Worm (Caenorhabditis elegans): ENCODE measurements around the gene lgc-54.

lgc-54 gene

DNA sequence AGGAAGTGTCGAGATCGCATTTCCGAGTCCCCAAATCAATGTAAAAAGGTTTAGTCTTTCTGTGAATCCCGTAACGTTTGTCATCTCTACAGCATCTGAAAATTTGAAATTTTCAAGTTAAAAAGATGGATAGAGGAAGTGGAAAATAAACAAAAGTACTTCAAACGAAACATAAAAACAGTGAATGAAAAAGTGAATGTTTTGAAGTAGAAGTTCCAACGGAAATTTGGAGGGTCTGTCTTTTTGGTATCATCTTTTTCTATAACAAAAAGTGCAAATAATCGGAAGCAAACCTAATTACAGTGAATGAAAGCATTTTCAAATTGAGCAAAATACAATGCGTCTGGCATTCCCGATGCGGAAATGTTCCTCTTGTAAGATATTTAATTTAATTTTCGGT, at the start of gene lgc-54:
Gene lgc-54, minus strand, starts transcription at position 101 of the 400 bp plus-strand sequence.
- TF ChIP-seq madf-10 (tag; optimal IDR thresholded peaks at IDR 0.05) (no peak), rpc-1 (optimal IDR thresholded peaks at IDR 0.05) (no peak), rpc-1 (tag; optimal IDR thresholded peaks at IDR 0.05) (no peak), ztf-28 (GFP tag; IDR thresholded peaks at IDR 0.05) (no peak), ama-1 (optimal IDR thresholded peaks at IDR 0.05) (no peak), ama-1 (GFP tag; optimal IDR thresholded peaks at IDR 0.05) (no peak), snpc-1.3 (tag; optimal IDR thresholded peaks at IDR 0.05; ENCODE audit: insufficient read depth) (no peak), D2030.7 (GFP tag; IDR thresholded peaks at IDR 0.05) (no peak), dpff-1 (tag; optimal IDR thresholded peaks at IDR 0.05) (no peak), Y67H2A.10 (GFP tag; conservative IDR thresholded peaks at IDR 0.05) (no peak), T26A5.8 (tag; optimal IDR thresholded peaks at IDR 0.05) (no peak), zim-3 (tag; optimal IDR thresholded peaks at IDR 0.05) (no peak), lsl-1 (GFP tag; optimal IDR thresholded peaks at IDR 0.05) (no peak), egrh-3 (GFP tag; IDR thresholded peaks at IDR 0.05) (no peak), T07F8.4 (tag; optimal IDR thresholded peaks at IDR 0.05) (no peak), egl-18 (GFP tag; IDR thresholded peaks at IDR 0.05) (no peak), bed-2 (GFP tag; IDR thresholded peaks at IDR 0.05) (no peak), ztf-26 (tag; optimal IDR thresholded peaks at IDR 0.05) (no peak), ccch-3 (GFP tag; optimal IDR thresholded peaks at IDR 0.05) (no peak), akir-1 (GFP tag; optimal IDR thresholded peaks at IDR 0.05) (no peak), F37B4.10 (GFP tag; IDR thresholded peaks at IDR 0.05) (no peak), cebp-2 (GFP tag; IDR thresholded peaks at IDR 0.05) (no peak)

DNA sequence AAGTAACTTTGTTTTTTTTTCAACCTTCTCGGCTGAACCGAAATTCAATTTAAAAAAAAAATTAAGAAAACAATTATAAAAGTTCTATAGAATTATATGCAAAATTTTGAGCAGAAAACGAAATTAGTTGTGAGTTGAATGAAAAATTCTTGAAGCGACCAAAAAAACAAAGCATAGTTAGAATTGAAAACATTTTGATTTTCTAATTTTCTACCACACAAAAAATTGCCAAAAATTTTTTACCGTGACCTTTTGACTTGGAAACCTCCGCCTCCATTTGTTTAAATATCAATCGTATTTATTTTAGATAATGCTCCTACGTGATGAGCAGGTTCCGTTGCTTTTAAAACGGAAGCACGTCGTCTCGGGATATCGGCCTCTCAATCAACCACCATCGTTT, 48.4 kb upstream of the lgc-54 start, which contains the start of gene K11C4.2:
Gene K11C4.2, plus strand, starts transcription at position 301 of the 400 bp plus-strand sequence.
- no peak for TF ChIP-seq hmg-20 (GFP tag; IDR thresholded peaks at IDR 0.05)
- no peak for TF ChIP-seq C17E4.6 (GFP tag; IDR thresholded peaks at IDR 0.05)
- TF ChIP-seq mes-4 (tag; optimal IDR thresholded peaks at IDR 0.05), result no peak
- no peak for TF ChIP-seq nhr-120 (GFP tag; IDR thresholded peaks at IDR 0.05)
- TF ChIP-seq K12H6.12 (tag; optimal IDR thresholded peaks at IDR 0.05), result no peak
- no peak for TF ChIP-seq F55B11.4 (tag; optimal IDR thresholded peaks at IDR 0.05; ENCODE audit: borderline replicate concordance, insufficient read depth)
- no peak for TF ChIP-seq atf-7 (tag; optimal IDR thresholded peaks at IDR 0.05)
- TF ChIP-seq lsl-1 (GFP tag; optimal IDR thresholded peaks at IDR 0.05), result no peak
- TF ChIP-seq lin-35 (GFP tag; optimal IDR thresholded peaks at IDR 0.05), result no peak
- TF ChIP-seq lsy-27 (tag; optimal IDR thresholded peaks at IDR 0.05; ENCODE audit: borderline replicate concordance, insufficient read depth), result no peak

DNA sequence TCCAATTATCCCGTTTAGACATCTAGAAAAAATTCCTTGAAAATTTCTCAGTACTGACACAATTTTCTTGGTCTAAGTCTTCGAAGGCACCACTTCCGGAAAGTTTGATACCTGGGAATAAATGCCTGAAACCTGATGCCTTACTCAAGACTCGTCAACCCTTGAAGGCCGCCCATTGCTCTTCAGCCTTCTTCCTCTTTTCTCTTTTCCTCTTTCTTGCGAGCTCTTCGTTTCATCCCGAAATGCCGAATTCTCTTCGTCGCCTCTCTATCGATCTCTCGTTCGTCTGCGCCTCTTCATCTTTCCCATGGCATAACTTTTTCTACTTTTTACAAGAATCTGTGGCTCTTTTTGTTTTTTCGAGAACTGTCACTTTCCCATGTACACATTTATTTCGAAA, 47.3 kb upstream of the lgc-54 start:
- TF ChIP-seq mxl-1 (tag; optimal IDR thresholded peaks at IDR 0.05), result no peak
- no peak for TF ChIP-seq ztf-26 (tag; optimal IDR thresholded peaks at IDR 0.05)
- 0 out of 2 replicates have a peak, but pooled peaks have one; percentile 34 for TF ChIP-seq aptf-3 (GFP tag; IDR thresholded peaks at IDR 0.05)
- no peak for TF ChIP-seq ceh-79 (tag; optimal IDR thresholded peaks at IDR 0.05)
- TF ChIP-seq K12H6.12 (tag; optimal IDR thresholded peaks at IDR 0.05), result no peak
- no peak for TF ChIP-seq rpc-1 (optimal IDR thresholded peaks at IDR 0.05)
- TF ChIP-seq rpc-1 (tag; optimal IDR thresholded peaks at IDR 0.05), result no peak
- no peak for TF ChIP-seq cebp-1 (GFP tag; IDR thresholded peaks at IDR 0.05)
- TF ChIP-seq cebp-1 (tag; optimal IDR thresholded peaks at IDR 0.05), result peak; percentile 1
- peak; percentile 50 for TF ChIP-seq zfh-2 (GFP tag; conservative IDR thresholded peaks at IDR 0.05)
- TF ChIP-seq hlh-12 (tag; optimal IDR thresholded peaks at IDR 0.05), result no peak
- TF ChIP-seq ceh-27 (GFP tag; optimal IDR thresholded peaks at IDR 0.05), result no peak
- no peak for TF ChIP-seq efl-1 (GFP tag; optimal IDR thresholded peaks at IDR 0.05)
- no peak for TF ChIP-seq nhr-27 (tag; optimal IDR thresholded peaks at IDR 0.05)
